Fruit fly (Drosophila melanogaster): ENCODE measurements around the gene Sld5.

dm6 chr3R:26005978-26006934 is 50.1 kb downstream of the Sld5 start:
- TF ChIP-seq CG8301 (tag; optimal IDR thresholded peaks at IDR 0.05) (peak; percentile 14), fd96Ca (GFP tag; IDR thresholded peaks at IDR 0.05) (peak; percentile 62; the same call in 2 of the 3 replicates), Pif1B (GFP tag; optimal IDR thresholded peaks at IDR 0.05) (peak; percentile 34), CG17806 (tag; optimal IDR thresholded peaks at IDR 0.05) (peak; percentile 11)

All from whole organism, pupa.